Worm (Caenorhabditis elegans) whole organism, L2 larva: ENCODE measurements around the gene ssr-2.

Source experiments
- ZK546.5 ChIP-seq: sonication (generic microtip); optimal IDR thresholded peaks from 2 replicates; lab custom pipeline; 2017; ENCODE audit warnings: missing biosample characterization, missing genetic modification characterization
- alr-1 ChIP-seq: fragments of 150-350 bp; optimal IDR thresholded peaks from 2 replicates; lab custom pipeline; 2014; ENCODE audit warnings: missing biosample characterization, missing genetic modification characterization
- aly-2 ChIP-seq: fragments of 150-350 bp; optimal IDR thresholded peaks from 2 replicates; lab custom pipeline; 2014; ENCODE audit warnings: missing biosample characterization, missing genetic modification characterization
- ama-1 ChIP-seq: fragments of 150-350 bp; optimal IDR thresholded peaks from 2 replicates; lab custom pipeline; 2018; ENCODE audit warnings: inconsistent platforms
- blmp-1 ChIP-seq: sonication (generic microtip); optimal IDR thresholded peaks from 2 replicates; lab custom pipeline; 2017; ENCODE audit warnings: missing genetic modification characterization, mild to moderate bottlenecking, missing compliant biosample characterization, antibody characterized with exemption, moderate library complexity; ENCODE audit not compliant: insufficient read depth
- dmd-4 ChIP-seq: sonication (generic microtip); optimal IDR thresholded peaks from 2 replicates; lab custom pipeline; 2017; ENCODE audit warnings: missing biosample characterization, missing genetic modification characterization
- nhr-11 ChIP-seq: fragments of 150-350 bp; optimal IDR thresholded peaks from 2 replicates; lab custom pipeline; 2014; ENCODE audit warnings: missing biosample characterization, missing genetic modification characterization
- unc-62 ChIP-seq: fragments of 150-350 bp; optimal IDR thresholded peaks from 2 replicates; lab custom pipeline; 2014; ENCODE audit warnings: missing biosample characterization, missing genetic modification reagents, missing genetic modification characterization
- ztf-11 ChIP-seq: sonication (generic microtip); optimal IDR thresholded peaks from 2 replicates; lab custom pipeline; 2017; ENCODE audit warnings: missing biosample characterization, missing genetic modification characterization

ce11 chrX:2794324-2794723 lies 33.2 kb downstream of the ssr-2 start:
- TF ChIP-seq aly-2: no peak
- TF ChIP-seq ztf-11: no peak
- no peak for TF ChIP-seq ama-1 (lab: Kevin White, UChicago)
- no peak for TF ChIP-seq alr-1
- TF ChIP-seq ZK546.5 (tag; lab: Kevin White, UChicago): no peak
- TF ChIP-seq blmp-1 (tag; lab: Kevin White, UChicago): no peak
- TF ChIP-seq nhr-11 (tag; lab: Kevin White, UChicago): no peak
- no peak for TF ChIP-seq unc-62 (GFP tag; lab: Kevin White, UChicago)
- no peak for TF ChIP-seq dmd-4 (tag; lab: Kevin White, UChicago)
